Worm (Caenorhabditis elegans) whole organism, mixed stage, embryonic: ENCODE results near the gene snf-3.

Experiments used
- bed-3 ChIP-seq: fragments of 200-800 bp; sonication (Bioruptor generic); optimal IDR thresholded peaks from 3 replicates; lab custom pipeline; 2018; ENCODE audit warnings: mild to moderate bottlenecking, missing genetic modification characterization, moderate library complexity, missing compliant biosample characterization
- blmp-1 ChIP-seq: fragments of 150-350 bp; optimal IDR thresholded peaks from 2 replicates; lab custom pipeline; 2014; ENCODE audit warnings: missing biosample characterization, missing genetic modification characterization

ce11 chrII:1131821-1132220 is 40.0 kb downstream of the snf-3 start:
- TF ChIP-seq blmp-1 (no peak), bed-3 (GFP tag; lab: Kevin White, UChicago) (no peak)
